Fruit fly (Drosophila melanogaster) ovary, adult (tissue): Measurements from ENCODE around the gene CG13795.

Experiments used
- CG17801 ChIP-seq: fragments of 200-800 bp; optimal IDR thresholded peaks from 2 replicates; lab custom pipeline; 2019; ENCODE audit warnings: missing biosample characterization, mild to moderate bottlenecking, missing genetic modification characterization, moderate library complexity; ENCODE audit not compliant: partially characterized antibody

CG13795 gene

dm6 chr2L:7675028-7675749, 50.9 kb downstream of the CG13795 start, which contains the start of gene Slob:
Gene Slob, minus strand, starts transcription at chr2L:7675078.
- TF ChIP-seq CG17801 (GFP tag; lab: Kevin White, UChicago): no peak
